Worm (Caenorhabditis elegans) whole organism, L1 larva: ENCODE results near the gene K01A6.4.

ENCODE experiments used
- C04F5.9 ChIP-seq: sonication (generic microtip); optimal IDR thresholded peaks from 2 replicates; lab custom pipeline; 2016; ENCODE audit warnings: missing genetic modification characterization, missing compliant biosample characterization
- C16A3.4 ChIP-seq: fragments of 150-350 bp; optimal IDR thresholded peaks from 2 replicates; lab custom pipeline; 2014; ENCODE audit warnings: missing biosample characterization, missing genetic modification characterization
- F16B12.6 ChIP-seq: fragments of 150-350 bp; optimal IDR thresholded peaks from 2 replicates; lab custom pipeline; 2014; ENCODE audit warnings: missing biosample characterization, missing genetic modification characterization
- Y116A8C.19 ChIP-seq: sonication (generic microtip); optimal IDR thresholded peaks from 2 replicates; lab custom pipeline; 2016; ENCODE audit warnings: missing compliant biosample characterization, missing genetic modification characterization, borderline replicate concordance
- aha-1 ChIP-seq: fragments of 150-350 bp; optimal IDR thresholded peaks from 2 replicates; lab custom pipeline; 2014; ENCODE audit warnings: missing biosample characterization, missing genetic modification characterization
- blmp-1 ChIP-seq: fragments of 150-350 bp; optimal IDR thresholded peaks from 2 replicates; lab custom pipeline; 2014; ENCODE audit warnings: missing biosample characterization, missing genetic modification characterization
- ceh-88 ChIP-seq: fragments of 200-800 bp; sonication (Bioruptor generic); IDR thresholded peaks from 2 replicates; pipeline ENCODE4 v1.3.6; 2022; ENCODE audit warnings: missing genetic modification characterization, missing compliant biosample characterization
- ceh-90 ChIP-seq: sonication (generic microtip); optimal IDR thresholded peaks from 2 replicates; lab custom pipeline; 2016; ENCODE audit warnings: missing genetic modification characterization, missing compliant biosample characterization
- dpl-1 ChIP-seq, 3 experiments: fragments of 150-350 bp in 2 of 3; sonication (generic microtip) in 1 of 3; optimal IDR thresholded peaks; 2 replicates each; lab custom pipeline; 2014 to 2017; ENCODE audit warnings: missing biosample characterization in 3 of 3, missing genetic modification characterization in 3 of 3, missing genetic modification reagents in 3 of 3
- dsc-1 ChIP-seq: sonication (generic microtip); optimal IDR thresholded peaks from 2 replicates; lab custom pipeline; 2016; ENCODE audit warnings: mild to moderate bottlenecking, missing genetic modification characterization, missing compliant biosample characterization
- efl-1 ChIP-seq, 4 experiments: fragments of 150-350 bp; optimal IDR thresholded peaks in 3 of 4; peaks in 1 of 4; 1 replicate in 1 of 4; 2 replicates in 3 of 4; lab custom pipeline; 2014; ENCODE audit warnings: missing biosample characterization in 2 of 4, missing genetic modification characterization in 2 of 4, missing genetic modification reagents in 2 of 4
- efl-3 ChIP-seq: fragments of 200-800 bp; sonication (Bioruptor generic); optimal IDR thresholded peaks from 2 replicates; lab custom pipeline; 2018; ENCODE audit warnings: mild to moderate bottlenecking, missing genetic modification characterization, missing compliant biosample characterization
- egl-27 ChIP-seq, 2 experiments: fragments of 150-350 bp in 1 of 2; sonication (generic microtip); optimal IDR thresholded peaks; 3 replicates each; lab custom pipeline; 2017 to 2018; ENCODE audit warnings: missing biosample characterization in 2 of 2, missing genetic modification characterization in 2 of 2, missing genetic modification reagents in 2 of 2
- elt-3 ChIP-seq, 6 experiments: fragments of 150-350 bp in 1 of 6; sonication (generic microtip); optimal IDR thresholded peaks; 2 replicates each; lab custom pipeline; 2017 to 2018; ENCODE audit warnings: missing biosample characterization in 6 of 6, missing genetic modification characterization in 6 of 6, inconsistent platforms in 1 of 6
- fkh-10 ChIP-seq: sonication (generic microtip); optimal IDR thresholded peaks from 2 replicates; lab custom pipeline; 2017; ENCODE audit warnings: missing biosample characterization, missing genetic modification reagents, missing genetic modification characterization
- fkh-4 ChIP-seq: sonication (generic microtip); optimal IDR thresholded peaks from 2 replicates; lab custom pipeline; 2016; ENCODE audit warnings: missing compliant biosample characterization, missing genetic modification characterization, borderline replicate concordance
- fkh-8 ChIP-seq: sonication (generic microtip); optimal IDR thresholded peaks from 2 replicates; lab custom pipeline; 2016; ENCODE audit warnings: mild to moderate bottlenecking, missing genetic modification characterization, missing compliant biosample characterization
- hpl-2 ChIP-seq: fragments of 150-350 bp; optimal IDR thresholded peaks from 2 replicates; lab custom pipeline; 2014; ENCODE audit warnings: missing biosample characterization, missing genetic modification reagents, missing genetic modification characterization
- isw-1 ChIP-seq: fragments of 200-800 bp; sonication (Bioruptor generic); IDR thresholded peaks from 2 replicates; pipeline ENCODE4 v1.3.6; 2022; ENCODE audit warnings: missing genetic modification characterization, missing compliant biosample characterization
- lin-14 ChIP-seq: fragments of 200-800 bp; sonication (Bioruptor generic); optimal IDR thresholded peaks from 2 replicates; lab custom pipeline; 2018; ENCODE audit warnings: mild to moderate bottlenecking, missing genetic modification characterization, moderate library complexity, missing compliant biosample characterization
- lin-15B ChIP-seq: fragments of 150-350 bp; sonication (generic microtip); optimal IDR thresholded peaks from 3 replicates; lab custom pipeline; 2014; ENCODE audit warnings: missing biosample characterization, missing genetic modification characterization
- lin-35 ChIP-seq, 2 experiments: fragments of 150-350 bp; optimal IDR thresholded peaks; 2 replicates each; lab custom pipeline; 2014; ENCODE audit warnings: missing biosample characterization in 2 of 2, missing genetic modification characterization in 2 of 2, missing genetic modification reagents in 2 of 2
- lin-39 ChIP-seq: fragments of 150-350 bp; optimal IDR thresholded peaks from 2 replicates; lab custom pipeline; 2014; ENCODE audit warnings: missing biosample characterization, missing genetic modification reagents, missing genetic modification characterization
- lir-3 ChIP-seq: sonication (generic microtip); optimal IDR thresholded peaks from 2 replicates; lab custom pipeline; 2016; ENCODE audit warnings: mild to moderate bottlenecking, missing genetic modification characterization, moderate library complexity, missing compliant biosample characterization; ENCODE audit not compliant: poor library complexity
- mdl-1 ChIP-seq, 2 experiments: fragments of 150-350 bp; optimal IDR thresholded peaks; 2 replicates each; lab custom pipeline; 2014 to 2017; ENCODE audit warnings: missing biosample characterization in 2 of 2, missing genetic modification characterization in 2 of 2, inconsistent platforms in 1 of 2
- mef-2 ChIP-seq: fragments of 150-350 bp; optimal IDR thresholded peaks from 2 replicates; lab custom pipeline; 2014; ENCODE audit warnings: missing biosample characterization, missing genetic modification characterization
- nhr-19 ChIP-seq: fragments of 200-800 bp; sonication (Bioruptor generic); conservative IDR thresholded peaks from 2 replicates; pipeline ENCODE4 v1.3.6; 2022; ENCODE audit warnings: missing genetic modification characterization, missing compliant biosample characterization
- nhr-20 ChIP-seq: sonication (generic microtip); optimal IDR thresholded peaks from 2 replicates; lab custom pipeline; 2016; ENCODE audit warnings: mild to moderate bottlenecking, missing genetic modification characterization, missing compliant biosample characterization
- nhr-237 ChIP-seq: fragments of 150-350 bp; optimal IDR thresholded peaks from 2 replicates; lab custom pipeline; 2014; ENCODE audit warnings: missing biosample characterization, missing genetic modification characterization
- nhr-85 ChIP-seq: sonication (generic microtip); peaks from one replicate; lab custom pipeline; 2016; ENCODE audit warnings: missing genetic modification characterization, inconsistent platforms, missing compliant biosample characterization
- nhr-90 ChIP-seq: sonication (generic microtip); optimal IDR thresholded peaks from 2 replicates; lab custom pipeline; 2016; ENCODE audit warnings: mild to moderate bottlenecking, missing genetic modification characterization, missing compliant biosample characterization; ENCODE audit not compliant: poor library complexity
- pag-3 ChIP-seq: sonication (generic microtip); optimal IDR thresholded peaks from 2 replicates; lab custom pipeline; 2017; ENCODE audit warnings: missing genetic modification characterization, mild to moderate bottlenecking, missing compliant biosample characterization, antibody characterized with exemption, borderline replicate concordance; ENCODE audit not compliant: insufficient read depth
- rnt-1 ChIP-seq: sonication (generic microtip); optimal IDR thresholded peaks from 2 replicates; lab custom pipeline; 2016; ENCODE audit warnings: mild to moderate bottlenecking, missing genetic modification characterization, moderate library complexity, missing compliant biosample characterization
- skn-1 ChIP-seq: fragments of 150-350 bp; optimal IDR thresholded peaks from 2 replicates; lab custom pipeline; 2014; ENCODE audit warnings: missing biosample characterization, missing genetic modification characterization
- snu-23 ChIP-seq: sonication (generic microtip); optimal IDR thresholded peaks from 2 replicates; lab custom pipeline; 2016; ENCODE audit warnings: missing genetic modification characterization, missing compliant biosample characterization
- sox-4 ChIP-seq: sonication (generic microtip); optimal IDR thresholded peaks from 2 replicates; lab custom pipeline; 2016; ENCODE audit warnings: missing genetic modification characterization, missing compliant biosample characterization
- sup-37 ChIP-seq: fragments of 200-800 bp; sonication (Bioruptor generic); optimal IDR thresholded peaks from 2 replicates; lab custom pipeline; 2018; ENCODE audit warnings: mild to moderate bottlenecking, missing genetic modification characterization, missing compliant biosample characterization
- tbx-2 ChIP-seq: sonication (generic microtip); optimal IDR thresholded peaks from 2 replicates; lab custom pipeline; 2016; ENCODE audit warnings: missing genetic modification characterization, missing compliant biosample characterization
- unc-130 ChIP-seq: fragments of 150-350 bp; optimal IDR thresholded peaks from 2 replicates; lab custom pipeline; 2017; ENCODE audit warnings: missing biosample characterization, missing genetic modification characterization, inconsistent platforms
- unc-30 ChIP-seq: sonication (generic microtip); optimal IDR thresholded peaks from 2 replicates; lab custom pipeline; 2017; ENCODE audit warnings: missing biosample characterization, missing genetic modification characterization
- unc-62 ChIP-seq: fragments of 150-350 bp; optimal IDR thresholded peaks from 2 replicates; lab custom pipeline; 2014; ENCODE audit warnings: missing biosample characterization, missing genetic modification reagents, missing genetic modification characterization
- unc-98 ChIP-seq: fragments of 200-800 bp; sonication (Bioruptor generic); IDR thresholded peaks from 2 replicates; pipeline ENCODE4 v1.3.6; 2022; ENCODE audit warnings: missing genetic modification characterization, missing compliant biosample characterization

The K01A6.4 gene

DNA sequence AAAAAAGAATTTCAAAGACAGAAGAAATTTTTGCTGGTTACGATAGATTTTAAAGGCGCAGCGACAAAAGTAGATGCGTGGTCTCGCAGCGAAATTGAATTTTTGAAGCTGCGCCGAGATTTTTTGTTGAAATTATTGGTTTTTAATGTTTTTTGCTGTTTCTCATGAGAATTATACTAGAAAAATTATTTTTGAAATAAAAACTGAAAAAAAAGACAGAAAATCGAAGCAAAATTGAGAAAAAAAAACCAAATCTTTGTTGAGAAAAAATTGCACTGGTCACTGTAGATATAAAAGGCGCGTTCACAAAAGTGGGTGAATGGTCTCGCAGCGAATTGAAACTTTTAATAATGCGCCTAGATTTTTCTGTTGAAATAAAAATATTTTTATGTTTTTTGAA is 44.5 kb downstream of the K01A6.4 start:
- TF ChIP-seq dpl-1 (GFP tag; optimal IDR thresholded peaks at IDR 0.05; lab: Kevin White, UChicago) (no peak), lin-14 (no peak), unc-98 (GFP tag; lab: Robert Waterston, UW) (no peak), F16B12.6 (tag; lab: Kevin White, UChicago) (no peak), nhr-19 (GFP tag; lab: Robert Waterston, UW) (no peak), lin-39 (no peak), unc-30 (tag; lab: Kevin White, UChicago) (no peak), hpl-2 (GFP tag; lab: Kevin White, UChicago) (no peak), pag-3 (tag; lab: Kevin White, UChicago) (no peak), ceh-88 (no peak)

DNA sequence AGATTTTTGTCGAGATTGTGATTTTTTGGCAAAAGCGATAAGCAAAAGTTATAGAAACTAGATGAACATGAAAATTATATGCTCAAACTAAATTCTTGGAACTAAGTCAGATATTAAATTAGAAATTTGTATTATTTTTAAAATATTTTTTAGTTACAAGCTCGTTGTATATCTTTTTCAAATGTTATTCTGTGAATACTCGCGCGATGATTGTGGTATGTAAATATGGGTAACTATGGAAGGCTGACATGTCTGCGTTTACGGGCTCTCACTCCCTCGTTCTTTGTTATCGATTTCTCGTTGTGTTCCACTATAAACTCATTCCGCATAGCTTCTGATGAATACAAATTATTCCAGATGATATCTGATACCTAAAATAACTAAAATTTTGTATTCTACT is 46.0 kb downstream of the K01A6.4 start, which contains the start of gene ZK792.7:
Gene ZK792.7 (plus strand): TSS at position 301 of the 400 bp plus-strand sequence.
- TF ChIP-seq nhr-19 (GFP tag; lab: Robert Waterston, UW), result no peak
- TF ChIP-seq dsc-1 (tag; lab: Kevin White, UChicago), result no peak
- TF ChIP-seq mef-2 (tag; lab: Kevin White, UChicago), result no peak
- no peak for TF ChIP-seq elt-3 (tag; optimal IDR thresholded peaks at IDR 0.05; lab: Kevin White, UChicago)
- no peak for TF ChIP-seq egl-27 (tag; optimal IDR thresholded peaks at IDR 0.05; lab: Kevin White, UChicago)
- no peak for TF ChIP-seq ceh-90 (tag; lab: Kevin White, UChicago)
- TF ChIP-seq sup-37 (GFP tag; lab: Kevin White, UChicago), result no peak
- TF ChIP-seq fkh-8 (tag; lab: Kevin White, UChicago), result no peak
- no peak for TF ChIP-seq fkh-10 (GFP tag; lab: Kevin White, UChicago)
- no peak for TF ChIP-seq nhr-20
- no peak for TF ChIP-seq mdl-1 (tag; optimal IDR thresholded peaks at IDR 0.05; lab: Kevin White, UChicago)
- no peak for TF ChIP-seq snu-23
- TF ChIP-seq unc-30 (tag; lab: Kevin White, UChicago), result no peak
- TF ChIP-seq, all 84 proteins: peak for 0

DNA sequence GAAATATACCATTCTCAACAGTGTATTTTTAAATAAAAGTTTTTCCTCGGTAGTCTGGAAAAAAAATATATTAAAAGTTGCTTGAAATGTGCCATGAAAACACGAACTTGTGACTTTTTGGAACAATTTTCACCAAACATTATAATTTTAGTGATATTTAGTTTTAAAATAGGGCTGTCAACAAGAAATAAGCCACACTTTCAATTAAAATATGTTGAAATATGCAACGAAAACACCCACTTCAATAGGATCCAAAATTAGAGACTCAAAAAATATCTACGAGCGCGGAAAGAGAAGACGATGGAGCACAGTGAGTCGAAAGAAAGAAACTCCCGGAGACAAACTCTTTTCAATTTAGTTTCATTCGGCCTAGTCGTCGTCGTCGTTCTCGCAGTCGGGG is 46.6 kb downstream of the K01A6.4 start, which contains the start of gene ZK792.12:
Gene ZK792.12 (plus strand): TSS at position 301 of the 400 bp plus-strand sequence.
- TF ChIP-seq isw-1 (GFP tag; lab: Robert Waterston, UW) (no peak), unc-130 (tag; lab: Kevin White, UChicago) (no peak), lir-3 (no peak), blmp-1 (no peak), rnt-1 (tag; lab: Kevin White, UChicago) (no peak), unc-62 (GFP tag; lab: Kevin White, UChicago) (no peak), pag-3 (tag; lab: Kevin White, UChicago) (no peak), elt-3 (tag; optimal IDR thresholded peaks at IDR 0.05; lab: Kevin White, UChicago) (no peak), efl-1 (optimal IDR thresholded peaks at IDR 0.05; lab: Kevin White, UChicago) (no peak), efl-1 (GFP tag; optimal IDR thresholded peaks at IDR 0.05 in 1 of 2; lab: Kevin White, UChicago) (no peak), fkh-8 (tag; lab: Kevin White, UChicago) (no peak), lin-15B (no peak), fkh-4 (tag; lab: Kevin White, UChicago) (no peak), F16B12.6 (tag; lab: Kevin White, UChicago) (no peak), egl-27 (tag; optimal IDR thresholded peaks at IDR 0.05; lab: Kevin White, UChicago) (no peak)

DNA sequence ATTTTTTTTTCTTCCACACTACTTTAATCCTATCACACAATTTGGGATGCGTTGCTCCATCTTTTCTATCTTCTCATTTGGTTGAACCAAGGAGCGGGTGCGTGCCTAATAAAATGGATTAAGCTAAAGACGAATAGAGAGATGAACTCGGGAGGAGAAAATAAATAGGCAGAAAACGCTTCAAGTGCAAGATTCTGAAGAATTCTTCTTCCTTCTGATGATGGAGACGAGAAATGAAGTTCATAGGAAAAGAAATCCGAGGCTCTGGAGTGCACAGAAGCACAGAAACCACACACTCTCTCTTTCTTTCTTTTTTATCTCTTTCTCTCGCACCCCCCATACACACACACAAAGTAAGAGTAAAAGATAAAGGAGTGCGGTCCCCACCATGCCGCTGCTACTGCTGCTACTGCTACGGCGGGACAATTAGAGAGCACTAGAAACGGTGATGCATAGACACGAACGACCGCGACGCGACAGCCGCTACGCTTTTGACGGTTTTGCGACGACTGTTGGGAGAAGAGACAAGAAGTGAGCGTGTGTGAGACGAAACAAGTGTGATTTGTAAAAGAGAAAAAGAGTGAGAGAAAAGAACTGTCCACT is 47.9 kb downstream of the K01A6.4 start:
- TF ChIP-seq skn-1 (tag; lab: Kevin White, UChicago) (peak; percentile 60), unc-30 (tag; lab: Kevin White, UChicago) (no peak), efl-3 (GFP tag; lab: Kevin White, UChicago) (no peak), C04F5.9 (tag; lab: Kevin White, UChicago) (no peak), snu-23 (peak; percentile 88), elt-3 (tag; optimal IDR thresholded peaks at IDR 0.05; lab: Kevin White, UChicago) (peak in 5 of 6 experiments; percentile 2 to 84 (median 31)), ceh-90 (tag; lab: Kevin White, UChicago) (no peak), fkh-4 (tag; lab: Kevin White, UChicago) (no peak), unc-98 (GFP tag; lab: Robert Waterston, UW) (no peak), sox-4 (tag; lab: Kevin White, UChicago) (no peak), C16A3.4 (peak; percentile 76), nhr-90 (peak; percentile 77), nhr-237 (tag; lab: Kevin White, UChicago) (peak; percentile 67), Y116A8C.19 (tag; lab: Kevin White, UChicago) (no peak), lin-35 (GFP tag; optimal IDR thresholded peaks at IDR 0.05; lab: Kevin White, UChicago) (peak; percentile 57 to 82), rnt-1 (tag; lab: Kevin White, UChicago) (peak; percentile 80), sup-37 (GFP tag; lab: Kevin White, UChicago) (no peak), dpl-1 (GFP tag; optimal IDR thresholded peaks at IDR 0.05; lab: Kevin White, UChicago) (peak; percentile 34 to 61 (median 48)), tbx-2 (tag; lab: Kevin White, UChicago) (peak; percentile 73), fkh-10 (GFP tag; lab: Kevin White, UChicago) (peak; percentile 61), nhr-85 (tag; lab: Kevin White, UChicago) (peak; percentile 86), aha-1 (tag; lab: Kevin White, UChicago) (no peak)
